Fruit fly (Drosophila melanogaster) whole organism, embryonic: ENCODE data around the gene CG3587.

ENCODE experiments used
- Atf-2 ChIP-seq: fragments of 200-800 bp; sonication (Bioruptor generic); optimal IDR thresholded peaks from 2 replicates; lab custom pipeline; 2016; ENCODE audit warnings: missing biosample characterization, missing genetic modification characterization
- Atf6 ChIP-seq: fragments of 200-800 bp; sonication (Bioruptor generic); IDR thresholded peaks from 2 replicates; pipeline ENCODE4 v1.3.6; 2022; ENCODE audit warnings: missing biosample characterization, missing genetic modification characterization
- B-H2 ChIP-seq: fragments of 200-800 bp; sonication (Bioruptor generic); optimal IDR thresholded peaks from 2 replicates; lab custom pipeline; 2018; ENCODE audit warnings: missing biosample characterization, mild to moderate bottlenecking, missing genetic modification characterization
- Bteb2 ChIP-seq: fragments of 200-800 bp; sonication (Bioruptor generic); optimal IDR thresholded peaks from 2 replicates; lab custom pipeline; 2016; ENCODE audit warnings: missing biosample characterization, missing genetic modification characterization
- CG10147 ChIP-seq: fragments of 200-800 bp; sonication (Bioruptor generic); optimal IDR thresholded peaks from 2 replicates; lab custom pipeline; 2019; ENCODE audit warnings: missing biosample characterization, mild to moderate bottlenecking, missing genetic modification characterization, moderate library complexity
- CG10209 ChIP-seq: fragments of 200-800 bp; sonication (Bioruptor generic); optimal IDR thresholded peaks from 3 replicates; lab custom pipeline; 2017; ENCODE audit warnings: missing biosample characterization, mild to moderate bottlenecking, missing genetic modification characterization, missing genetic modification reagents
- CG10267 ChIP-seq: fragments of 200-800 bp; sonication (Bioruptor generic); optimal IDR thresholded peaks from 2 replicates; lab custom pipeline; 2018; ENCODE audit warnings: missing biosample characterization, mild to moderate bottlenecking, missing genetic modification characterization, moderate library complexity
- CG11456 ChIP-seq: fragments of 200-800 bp; sonication (Bioruptor generic); IDR thresholded peaks from 3 replicates; pipeline ENCODE4 v1.3.6; 2022; ENCODE audit warnings: missing biosample characterization, missing genetic modification characterization
- CG11504 ChIP-seq: fragments of 200-800 bp; sonication (Bioruptor generic); optimal IDR thresholded peaks from 3 replicates; lab custom pipeline; 2019; ENCODE audit warnings: missing biosample characterization, mild to moderate bottlenecking, missing genetic modification characterization, moderate library complexity
- CG11560 ChIP-seq: fragments of 200-800 bp; sonication (Bioruptor generic); IDR thresholded peaks from 3 replicates; pipeline ENCODE4 v1.3.6; 2022; ENCODE audit warnings: missing biosample characterization, missing genetic modification characterization
- CG12155 ChIP-seq: fragments of 200-800 bp; sonication (Bioruptor generic); optimal IDR thresholded peaks from 3 replicates; lab custom pipeline; 2016; ENCODE audit warnings: missing biosample characterization, missing genetic modification characterization
- CG12769 ChIP-seq: fragments of 200-800 bp; sonication (Bioruptor generic); optimal IDR thresholded peaks from 2 replicates; lab custom pipeline; 2019; ENCODE audit warnings: missing biosample characterization, mild to moderate bottlenecking, missing genetic modification characterization, moderate library complexity
- CG15269 ChIP-seq: fragments of 200-800 bp; sonication (Bioruptor generic); optimal IDR thresholded peaks from 2 replicates; lab custom pipeline; 2018; ENCODE audit warnings: missing biosample characterization, mild to moderate bottlenecking, missing genetic modification characterization, moderate library complexity
- CG17359 ChIP-seq: fragments of 200-800 bp; sonication (Bioruptor generic); optimal IDR thresholded peaks from 3 replicates; lab custom pipeline; 2018; ENCODE audit warnings: missing biosample characterization, mild to moderate bottlenecking, missing genetic modification characterization, moderate library complexity
- CG18764 ChIP-seq: fragments of 200-800 bp; sonication (Bioruptor generic); optimal IDR thresholded peaks from 3 replicates; lab custom pipeline; 2016; ENCODE audit warnings: missing biosample characterization, missing genetic modification characterization
- CG3163 ChIP-seq: fragments of 200-800 bp; sonication (Bioruptor generic); optimal IDR thresholded peaks from 3 replicates; lab custom pipeline; 2016; ENCODE audit warnings: missing biosample characterization, missing genetic modification characterization
- CG3407 ChIP-seq: fragments of 200-800 bp; sonication (Bioruptor generic); optimal IDR thresholded peaks from 2 replicates; lab custom pipeline; 2018; ENCODE audit warnings: missing biosample characterization, mild to moderate bottlenecking, missing genetic modification characterization
- CG42726 ChIP-seq: fragments of 200-800 bp; sonication (Bioruptor generic); IDR thresholded peaks from 2 replicates; pipeline ENCODE4 v1.3.6; 2022; ENCODE audit warnings: missing biosample characterization, missing genetic modification characterization; ENCODE audit not compliant: partially characterized antibody
- CG4617 ChIP-seq: fragments of 200-800 bp; sonication (Bioruptor generic); optimal IDR thresholded peaks from 3 replicates; lab custom pipeline; 2016; ENCODE audit warnings: missing biosample characterization, missing genetic modification characterization, borderline replicate concordance
- CG4820 ChIP-seq: fragments of 200-800 bp; sonication (Bioruptor generic); optimal IDR thresholded peaks from 3 replicates; lab custom pipeline; 2016; ENCODE audit warnings: missing biosample characterization, missing genetic modification characterization
- CG6272 ChIP-seq: fragments of 200-800 bp; sonication (Bioruptor generic); IDR thresholded peaks from 2 replicates; pipeline ENCODE4 v1.3.6; 2022; ENCODE audit warnings: missing biosample characterization, missing genetic modification characterization
- CG6654 ChIP-seq: fragments of 200-800 bp; sonication (Bioruptor generic); optimal IDR thresholded peaks from 2 replicates; lab custom pipeline; 2017; ENCODE audit warnings: missing biosample characterization, mild to moderate bottlenecking, missing genetic modification characterization
- CG7372 ChIP-seq: fragments of 200-800 bp; sonication (Bioruptor generic); IDR thresholded peaks from 2 replicates; pipeline ENCODE4 v1.3.6; 2022; ENCODE audit warnings: missing biosample characterization, missing genetic modification characterization
- CG7839 ChIP-seq: fragments of 200-800 bp; sonication (Bioruptor generic); optimal IDR thresholded peaks from 3 replicates; lab custom pipeline; 2018; ENCODE audit warnings: missing biosample characterization, mild to moderate bottlenecking, missing genetic modification characterization, moderate library complexity
- CG7987 ChIP-seq: fragments of 200-800 bp; sonication (Bioruptor generic); optimal IDR thresholded peaks from 2 replicates; lab custom pipeline; 2018; ENCODE audit warnings: missing biosample characterization, mild to moderate bottlenecking, missing genetic modification characterization, moderate library complexity
- CG8089 ChIP-seq: fragments of 200-800 bp; sonication (Bioruptor generic); optimal IDR thresholded peaks from 3 replicates; lab custom pipeline; 2016; ENCODE audit warnings: missing biosample characterization, missing genetic modification characterization
- Dek ChIP-seq: fragments of 200-800 bp; sonication (Bioruptor generic); optimal IDR thresholded peaks from 3 replicates; lab custom pipeline; 2019; ENCODE audit warnings: missing biosample characterization, mild to moderate bottlenecking, missing genetic modification characterization, moderate library complexity
- Dip2 ChIP-seq: fragments of 200-800 bp; sonication (Bioruptor generic); IDR thresholded peaks from 2 replicates; pipeline ENCODE4 v1.3.6; 2022; ENCODE audit warnings: missing biosample characterization, missing genetic modification characterization
- Doc2 ChIP-seq: fragments of 200-800 bp; sonication (Bioruptor generic); IDR thresholded peaks from 2 replicates; pipeline ENCODE4 v1.3.6; 2022; ENCODE audit warnings: missing biosample characterization, missing genetic modification characterization
- Gug ChIP-seq: fragments of 200-800 bp; sonication (Bioruptor generic); IDR thresholded peaks from 4 replicates; pipeline ENCODE4 v1.3.6; 2022; ENCODE audit warnings: missing biosample characterization, missing genetic modification characterization
- H15 ChIP-seq: fragments of 200-800 bp; sonication (Bioruptor generic); IDR thresholded peaks from 3 replicates; pipeline ENCODE4 v1.3.6; 2022; ENCODE audit warnings: missing biosample characterization, missing genetic modification characterization
- Hand ChIP-seq: fragments of 200-800 bp; sonication (Bioruptor generic); optimal IDR thresholded peaks from 2 replicates; lab custom pipeline; 2017; ENCODE audit warnings: mild to moderate bottlenecking, missing biosample characterization, missing genetic modification reagents, missing genetic modification characterization
- Hmr ChIP-seq: fragments of 200-800 bp; sonication (Bioruptor generic); optimal IDR thresholded peaks from 3 replicates; lab custom pipeline; 2017; ENCODE audit warnings: mild to moderate bottlenecking, missing biosample characterization, missing genetic modification reagents, missing genetic modification characterization
- NfI ChIP-seq: fragments of 200-800 bp; sonication (Bioruptor generic); optimal IDR thresholded peaks from 3 replicates; lab custom pipeline; 2018; ENCODE audit warnings: missing biosample characterization, mild to moderate bottlenecking, missing genetic modification characterization, moderate library complexity
- Rfx ChIP-seq: fragments of 200-800 bp; sonication (Bioruptor generic); IDR thresholded peaks from 2 replicates; pipeline ENCODE4 v1.3.6; 2022; ENCODE audit warnings: missing biosample characterization, missing genetic modification characterization
- Side ChIP-seq: fragments of 200-800 bp; sonication (Bioruptor generic); optimal IDR thresholded peaks from 2 replicates; lab custom pipeline; 2016; ENCODE audit warnings: missing biosample characterization, missing genetic modification characterization
- ato ChIP-seq: fragments of 200-800 bp; sonication (Bioruptor generic); IDR thresholded peaks from 2 replicates; pipeline ENCODE4 v1.3.6; 2022; ENCODE audit warnings: missing biosample characterization, missing genetic modification characterization; ENCODE audit not compliant: partially characterized antibody
- bbx ChIP-seq: fragments of 200-800 bp; sonication (Bioruptor generic); IDR thresholded peaks from 2 replicates; pipeline ENCODE4 v1.3.6; 2022; ENCODE audit warnings: missing biosample characterization, missing genetic modification characterization; ENCODE audit not compliant: partially characterized antibody
- chn ChIP-seq: fragments of 200-800 bp; sonication (Bioruptor generic); optimal IDR thresholded peaks from 2 replicates; lab custom pipeline; 2016; ENCODE audit warnings: missing biosample characterization, missing genetic modification characterization
- crc ChIP-seq: fragments of 200-800 bp; sonication (Bioruptor generic); optimal IDR thresholded peaks from 2 replicates; lab custom pipeline; 2016; ENCODE audit warnings: missing biosample characterization, missing genetic modification characterization
- da ChIP-seq: fragments of 200-800 bp; sonication (Bioruptor generic); optimal IDR thresholded peaks from 2 replicates; lab custom pipeline; 2016; ENCODE audit warnings: missing biosample characterization, missing genetic modification characterization
- dmrt99B ChIP-seq: fragments of 200-800 bp; sonication (Bioruptor generic); optimal IDR thresholded peaks from 2 replicates; lab custom pipeline; 2018; ENCODE audit warnings: missing biosample characterization, mild to moderate bottlenecking, missing genetic modification characterization, moderate library complexity
- dpn ChIP-seq, 2 experiments: fragments of 200-800 bp; sonication (Bioruptor generic); optimal IDR thresholded peaks; 3 replicates each; lab custom pipeline; 2016; ENCODE audit warnings: missing biosample characterization in 2 of 2, missing genetic modification characterization in 2 of 2
- fd96Cb ChIP-seq: fragments of 200-800 bp; sonication (Bioruptor generic); optimal IDR thresholded peaks from 2 replicates; lab custom pipeline; 2018; ENCODE audit warnings: missing biosample characterization, mild to moderate bottlenecking, missing genetic modification characterization, moderate library complexity
- kay ChIP-seq: fragments of 200-800 bp; sonication (Bioruptor generic); optimal IDR thresholded peaks from 2 replicates; lab custom pipeline; 2016; ENCODE audit warnings: missing biosample characterization, missing genetic modification characterization
- pum ChIP-seq: fragments of 200-800 bp; sonication (Bioruptor generic); optimal IDR thresholded peaks from 2 replicates; lab custom pipeline; 2016; ENCODE audit warnings: missing biosample characterization, missing genetic modification characterization
- ro ChIP-seq: fragments of 200-800 bp; sonication (Bioruptor generic); IDR thresholded peaks from 2 replicates; pipeline ENCODE4 v1.3.6; 2022; ENCODE audit warnings: missing biosample characterization, missing genetic modification characterization
- run ChIP-seq: fragments of 200-800 bp; sonication (Bioruptor generic); optimal IDR thresholded peaks from 3 replicates; lab custom pipeline; 2018; ENCODE audit warnings: missing biosample characterization, mild to moderate bottlenecking, missing genetic modification characterization
- vnd ChIP-seq: fragments of 200-800 bp; sonication (Bioruptor generic); IDR thresholded peaks from 3 replicates; pipeline ENCODE4 v1.3.6; 2022; ENCODE audit warnings: missing biosample characterization, missing genetic modification characterization; ENCODE audit not compliant: partially characterized antibody
- yki ChIP-seq: fragments of >200 bp; optimal IDR thresholded peaks from 3 replicates; lab custom pipeline; 2018
- zfh1 ChIP-seq: fragments of 200-800 bp; sonication (Bioruptor generic); IDR thresholded peaks from 3 replicates; pipeline ENCODE4 v1.3.6; 2022; ENCODE audit warnings: missing biosample characterization, missing genetic modification characterization

Gene CG3587

DNA sequence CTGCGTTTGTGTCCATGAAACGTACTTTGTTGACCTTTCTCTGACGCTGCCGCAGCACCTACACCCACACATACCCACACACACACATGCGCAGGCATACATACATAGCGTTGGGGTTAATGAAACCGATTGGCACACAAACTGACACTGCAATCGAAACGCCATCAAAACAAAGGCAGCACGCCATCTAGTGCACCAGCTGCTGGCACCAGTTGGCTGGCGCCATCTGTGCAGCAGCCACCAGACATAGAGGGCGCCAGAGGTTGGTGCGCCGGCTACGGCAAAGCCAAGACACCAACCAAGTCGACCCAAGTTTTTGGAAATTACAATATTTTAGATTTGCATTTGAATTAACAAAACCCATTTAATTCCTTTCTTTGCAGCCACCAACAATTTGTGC is 12.8 kb downstream of the CG3587 start (continued):
- TF ChIP-seq CG3163 (GFP tag; lab: Kevin White, UChicago) (peak; percentile 77), pum (GFP tag; lab: Kevin White, UChicago) (peak; percentile 89), yki (peak; percentile 51), CG42726 (GFP tag; lab: Robert Waterston, UW) (peak; percentile 84; the same call in 1 of the 2 replicates), Atf6 (GFP tag; lab: Robert Waterston, UW) (no peak), CG11456 (GFP tag; lab: Robert Waterston, UW) (peak; percentile 98), CG11560 (tag; lab: Robert Waterston, UW) (peak; percentile 84), Hand (GFP tag; lab: Kevin White, UChicago) (no peak), crc (GFP tag; lab: Kevin White, UChicago) (no peak), Side (GFP tag; lab: Kevin White, UChicago) (peak; percentile 73), kay (GFP tag; lab: Kevin White, UChicago) (peak; percentile 22), bbx (GFP tag; lab: Robert Waterston, UW) (peak; percentile 53), CG15269 (tag; lab: Kevin White, UChicago) (no peak), ro (GFP tag; lab: Robert Waterston, UW) (peak; percentile 45; the same call in 1 of the 2 replicates), dmrt99B (tag; lab: Kevin White, UChicago) (no peak), Doc2 (GFP tag; lab: Robert Waterston, UW) (no peak), CG10147 (GFP tag; lab: Kevin White, UChicago) (peak; percentile 20), Dip2 (GFP tag; lab: Robert Waterston, UW) (peak; percentile 100), fd96Cb (peak; percentile 37), CG18764 (peak; percentile 53), CG8089 (GFP tag; lab: Kevin White, UChicago) (peak; percentile 72), Atf-2 (GFP tag; lab: Kevin White, UChicago) (peak; percentile 58), Gug (GFP tag; lab: Robert Waterston, UW) (peak; percentile 92), Bteb2 (GFP tag; lab: Kevin White, UChicago) (no peak), chn (peak; percentile 38), CG12769 (peak; percentile 68), CG7839 (peak; percentile 49), CG12155 (GFP tag; lab: Kevin White, UChicago) (peak; percentile 17), NfI (GFP tag; lab: Kevin White, UChicago) (peak; percentile 49), dpn (GFP tag; optimal IDR thresholded peaks at IDR 0.05; lab: Kevin White, UChicago) (peak; percentile 83 to 84), zfh1 (GFP tag; lab: Robert Waterston, UW) (peak; percentile 86), ato (GFP tag; lab: Robert Waterston, UW) (0 out of 2 replicates have a peak, but pooled peaks have one; percentile 16), CG7987 (GFP tag; lab: Kevin White, UChicago) (peak; percentile 68), CG3407 (GFP tag; lab: Kevin White, UChicago) (no peak), CG4617 (GFP tag; lab: Kevin White, UChicago) (peak; percentile 27), CG4820 (GFP tag; lab: Kevin White, UChicago) (peak; percentile 63), CG11504 (tag; lab: Kevin White, UChicago) (peak; percentile 59), CG17359 (tag; lab: Kevin White, UChicago) (peak; percentile 54), Dek (tag; lab: Kevin White, UChicago) (peak; percentile 32), CG10267 (peak; percentile 63), CG7372 (peak; percentile 32; the same call in 1 of the 2 replicates), Hmr (GFP tag; lab: Kevin White, UChicago) (peak; percentile 66), CG6654 (peak; percentile 22), CG6272 (peak; percentile 73), da (GFP tag; lab: Kevin White, UChicago) (peak; percentile 75), run (tag; lab: Kevin White, UChicago) (no peak), Rfx (GFP tag; lab: Robert Waterston, UW) (peak; percentile 93), vnd (GFP tag; lab: Robert Waterston, UW) (no peak), B-H2 (peak; percentile 26), H15 (GFP tag; lab: Robert Waterston, UW) (peak; percentile 68; the same call in 2 of the 3 replicates), CG10209 (GFP tag; lab: Kevin White, UChicago) (peak; percentile 50)
